Fruit fly (Drosophila melanogaster) whole organism, embryonic: ENCODE measurements around the gene CG12035.

Source experiments
- Bdp1 ChIP-seq: fragments of 200-800 bp; sonication (Bioruptor generic); optimal IDR thresholded peaks from 3 replicates; lab custom pipeline; 2016; ENCODE audit warnings: missing biosample characterization, missing genetic modification characterization
- CG10267 ChIP-seq: fragments of 200-800 bp; sonication (Bioruptor generic); optimal IDR thresholded peaks from 2 replicates; lab custom pipeline; 2018; ENCODE audit warnings: missing biosample characterization, mild to moderate bottlenecking, missing genetic modification characterization, moderate library complexity
- CG12299 ChIP-seq: fragments of 200-800 bp; sonication (Bioruptor generic); optimal IDR thresholded peaks from 2 replicates; lab custom pipeline; 2018; ENCODE audit warnings: missing biosample characterization, mild to moderate bottlenecking, missing genetic modification characterization
- CG15073 ChIP-seq: fragments of 200-800 bp; sonication (Bioruptor generic); optimal IDR thresholded peaks from 2 replicates; lab custom pipeline; 2016; ENCODE audit warnings: missing biosample characterization, missing genetic modification characterization
- CG15696 ChIP-seq: fragments of 200-800 bp; sonication (Bioruptor generic); optimal IDR thresholded peaks from 2 replicates; lab custom pipeline; 2019; ENCODE audit warnings: missing biosample characterization, mild to moderate bottlenecking, missing genetic modification characterization, moderate library complexity
- CG17328 ChIP-seq: fragments of 200-800 bp; sonication (Bioruptor generic); IDR thresholded peaks from 2 replicates; pipeline ENCODE4 v1.3.6; 2022; ENCODE audit warnings: missing biosample characterization, missing genetic modification characterization
- CG2712 ChIP-seq: fragments of 200-800 bp; optimal IDR thresholded peaks from 3 replicates; lab custom pipeline; 2019; ENCODE audit warnings: missing biosample characterization, mild to moderate bottlenecking, missing genetic modification characterization, moderate library complexity
- CG33213 ChIP-seq: fragments of 200-800 bp; sonication (Bioruptor generic); optimal IDR thresholded peaks from 3 replicates; lab custom pipeline; 2016; ENCODE audit warnings: missing biosample characterization, missing genetic modification characterization
- CG33557 ChIP-seq: fragments of 200-800 bp; sonication (Bioruptor generic); optimal IDR thresholded peaks from 2 replicates; lab custom pipeline; 2019; ENCODE audit warnings: missing biosample characterization, mild to moderate bottlenecking, missing genetic modification characterization, moderate library complexity
- CG42726 ChIP-seq: fragments of 200-800 bp; sonication (Bioruptor generic); IDR thresholded peaks from 2 replicates; pipeline ENCODE4 v1.3.6; 2022; ENCODE audit warnings: missing biosample characterization, missing genetic modification characterization; ENCODE audit not compliant: partially characterized antibody
- CG43689 ChIP-seq: fragments of 200-800 bp; sonication (Bioruptor generic); IDR thresholded peaks from 2 replicates; pipeline ENCODE4 v1.3.6; 2022; ENCODE audit warnings: missing biosample characterization, missing genetic modification characterization
- CG6689 ChIP-seq: fragments of 200-800 bp; sonication (Bioruptor generic); IDR thresholded peaks from 2 replicates; pipeline ENCODE4 v1.3.6; 2022; ENCODE audit warnings: missing biosample characterization, missing genetic modification characterization
- CG6765 ChIP-seq: fragments of 200-800 bp; sonication (Bioruptor generic); optimal IDR thresholded peaks from 3 replicates; lab custom pipeline; 2017; ENCODE audit warnings: missing biosample characterization, mild to moderate bottlenecking, missing genetic modification characterization
- CG7839 ChIP-seq: fragments of 200-800 bp; sonication (Bioruptor generic); optimal IDR thresholded peaks from 3 replicates; lab custom pipeline; 2018; ENCODE audit warnings: missing biosample characterization, mild to moderate bottlenecking, missing genetic modification characterization, moderate library complexity
- CG7928 ChIP-seq: fragments of 200-800 bp; sonication (Bioruptor generic); optimal IDR thresholded peaks from 2 replicates; lab custom pipeline; 2017; ENCODE audit warnings: missing biosample characterization, mild to moderate bottlenecking, missing genetic modification characterization
- CG8290 ChIP-seq, 3 experiments: fragments of 200-800 bp; sonication (Bioruptor generic); optimal IDR thresholded peaks; 2 replicates each; lab custom pipeline; 2016 to 2019; ENCODE audit warnings: missing biosample characterization in 3 of 3, missing genetic modification characterization in 3 of 3, mild to moderate bottlenecking in 2 of 3, moderate library complexity in 1 of 3
- CG9797 ChIP-seq: fragments of 200-800 bp; sonication (Bioruptor generic); optimal IDR thresholded peaks from 3 replicates; lab custom pipeline; 2018; ENCODE audit warnings: missing biosample characterization, mild to moderate bottlenecking, missing genetic modification characterization
- Dfd ChIP-seq, 2 experiments: fragments of >200 bp; optimal IDR thresholded peaks; 2 replicates each; lab custom pipeline; 2017; ENCODE audit warnings: missing biosample characterization in 2 of 2, missing genetic modification characterization in 2 of 2
- Dp ChIP-seq: fragments of 200-800 bp; sonication (Bioruptor generic); optimal IDR thresholded peaks from 2 replicates; lab custom pipeline; 2018; ENCODE audit warnings: missing biosample characterization, mild to moderate bottlenecking, missing genetic modification characterization, moderate library complexity
- Ets97D ChIP-seq: fragments of 200-800 bp; sonication (Bioruptor generic); optimal IDR thresholded peaks from 3 replicates; lab custom pipeline; 2016; ENCODE audit warnings: missing biosample characterization, missing genetic modification characterization
- HLHmδ ChIP-seq: fragments of 200-800 bp; sonication (Bioruptor generic); optimal IDR thresholded peaks from 2 replicates; lab custom pipeline; 2018; ENCODE audit warnings: missing biosample characterization, mild to moderate bottlenecking, missing genetic modification characterization, moderate library complexity
- HmgZ ChIP-seq: fragments of 200-800 bp; sonication (Bioruptor generic); optimal IDR thresholded peaks from 2 replicates; lab custom pipeline; 2018; ENCODE audit warnings: missing biosample characterization, mild to moderate bottlenecking, missing genetic modification characterization
- MBD-R2 ChIP-seq: fragments of 200-800 bp; sonication (Bioruptor generic); IDR thresholded peaks from 2 replicates; pipeline ENCODE4 v1.3.6; 2022; ENCODE audit warnings: missing biosample characterization, missing genetic modification characterization
- Mad ChIP-seq: fragments of 200-800 bp; sonication (Bioruptor generic); optimal IDR thresholded peaks from 2 replicates; lab custom pipeline; 2016; ENCODE audit warnings: missing biosample characterization, missing genetic modification characterization
- Med ChIP-seq: fragments of 200-800 bp; sonication (Bioruptor generic); peaks from one replicate; lab custom pipeline; 2016; ENCODE audit warnings: missing biosample characterization, missing genetic modification characterization, mild to moderate bottlenecking, inconsistent platforms, moderate library complexity
- NK7.1 ChIP-seq: fragments of 200-800 bp; sonication (Bioruptor generic); optimal IDR thresholded peaks from 3 replicates; lab custom pipeline; 2016; ENCODE audit warnings: missing biosample characterization, missing genetic modification characterization
- NfI ChIP-seq: fragments of 200-800 bp; sonication (Bioruptor generic); optimal IDR thresholded peaks from 3 replicates; lab custom pipeline; 2018; ENCODE audit warnings: missing biosample characterization, mild to moderate bottlenecking, missing genetic modification characterization, moderate library complexity
- Sox100B ChIP-seq: fragments of 200-800 bp; sonication (Bioruptor generic); optimal IDR thresholded peaks from 3 replicates; lab custom pipeline; 2018; ENCODE audit warnings: missing biosample characterization, mild to moderate bottlenecking, missing genetic modification characterization
- Sry-δ ChIP-seq: fragments of 200-800 bp; sonication (Bioruptor generic); optimal IDR thresholded peaks from 2 replicates; lab custom pipeline; 2016; ENCODE audit warnings: missing biosample characterization, missing genetic modification characterization
- Usf ChIP-seq: fragments of 200-800 bp; sonication (Bioruptor generic); optimal IDR thresholded peaks from 2 replicates; lab custom pipeline; 2017; ENCODE audit warnings: missing genotype, missing biosample characterization, missing genetic modification characterization
- Vsx1 ChIP-seq: fragments of 200-800 bp; sonication (Bioruptor generic); optimal IDR thresholded peaks from 2 replicates; lab custom pipeline; 2017; ENCODE audit warnings: missing biosample characterization, mild to moderate bottlenecking, missing genetic modification characterization, missing genetic modification reagents
- Xbp1 ChIP-seq: fragments of 200-800 bp; sonication (Bioruptor generic); optimal IDR thresholded peaks from 3 replicates; lab custom pipeline; 2016; ENCODE audit warnings: missing biosample characterization, mild to moderate bottlenecking, missing genetic modification characterization
- chm ChIP-seq: fragments of 200-800 bp; sonication (Bioruptor generic); IDR thresholded peaks from 2 replicates; pipeline ENCODE4 v1.3.6; 2022; ENCODE audit warnings: missing biosample characterization, missing genetic modification characterization
- ci ChIP-seq: fragments of 200-800 bp; sonication (Bioruptor generic); IDR thresholded peaks from 3 replicates; pipeline ENCODE4 v1.3.6; 2022; ENCODE audit warnings: missing biosample characterization, missing genetic modification characterization
- crp ChIP-seq, 2 experiments: fragments of 200-800 bp; sonication (Bioruptor generic); optimal IDR thresholded peaks; 2 replicates in 1 of 2; 3 replicates in 1 of 2; lab custom pipeline; 2017; ENCODE audit warnings: missing biosample characterization in 2 of 2, missing genetic modification characterization in 2 of 2, mild to moderate bottlenecking in 1 of 2, moderate library complexity in 1 of 2
- ftz-f1 ChIP-seq: fragments of 200-800 bp; sonication (Bioruptor generic); optimal IDR thresholded peaks from 2 replicates; lab custom pipeline; 2016; ENCODE audit warnings: missing biosample characterization, missing genetic modification characterization
- gfzf ChIP-seq: fragments of 200-800 bp; sonication (Bioruptor generic); optimal IDR thresholded peaks from 2 replicates; lab custom pipeline; 2016; ENCODE audit warnings: missing biosample characterization, mild to moderate bottlenecking, missing genetic modification characterization, moderate library complexity
- gsb ChIP-seq: fragments of 200-800 bp; sonication (Bioruptor generic); IDR thresholded peaks from 2 replicates; pipeline ENCODE4 v1.3.6; 2022; ENCODE audit warnings: missing biosample characterization, missing genetic modification characterization
- hb ChIP-seq: fragments of 200-800 bp; sonication (Bioruptor generic); IDR thresholded peaks from 3 replicates; pipeline ENCODE4 v1.3.6; 2022; ENCODE audit warnings: missing biosample characterization, missing genetic modification characterization; ENCODE audit not compliant: partially characterized antibody
- kni ChIP-seq: fragments of 200-800 bp; sonication (Bioruptor generic); optimal IDR thresholded peaks from 3 replicates; lab custom pipeline; 2017; ENCODE audit warnings: mild to moderate bottlenecking, missing biosample characterization, missing genetic modification reagents, missing genetic modification characterization
- knrl ChIP-seq: fragments of 200-800 bp; sonication (Bioruptor generic); IDR thresholded peaks from 3 replicates; pipeline ENCODE4 v1.3.6; 2022; ENCODE audit warnings: missing biosample characterization, missing genetic modification characterization; ENCODE audit not compliant: partially characterized antibody
- mirr ChIP-seq: fragments of 200-800 bp; sonication (Bioruptor generic); optimal IDR thresholded peaks from 3 replicates; lab custom pipeline; 2018; ENCODE audit warnings: missing biosample characterization, mild to moderate bottlenecking, missing genetic modification characterization
- nau ChIP-seq: fragments of 200-800 bp; sonication (Bioruptor generic); optimal IDR thresholded peaks from 3 replicates; lab custom pipeline; 2017; ENCODE audit warnings: missing biosample characterization, mild to moderate bottlenecking, missing genetic modification characterization, missing genetic modification reagents
- nom ChIP-seq: fragments of 200-800 bp; sonication (Bioruptor generic); optimal IDR thresholded peaks from 2 replicates; lab custom pipeline; 2017; ENCODE audit warnings: missing biosample characterization, missing genetic modification characterization, mild to moderate bottlenecking, moderate library complexity, missing genetic modification reagents
- peb ChIP-seq: fragments of 200-800 bp; sonication (Bioruptor generic); IDR thresholded peaks from 2 replicates; pipeline ENCODE4 v1.3.6; 2022; ENCODE audit warnings: missing biosample characterization, missing genetic modification characterization
- scrt ChIP-seq: fragments of 200-800 bp; sonication (Bioruptor generic); optimal IDR thresholded peaks from 2 replicates; lab custom pipeline; 2018; ENCODE audit warnings: missing biosample characterization, mild to moderate bottlenecking, missing genetic modification characterization, moderate library complexity
- sob ChIP-seq: fragments of 200-800 bp; sonication (Bioruptor generic); IDR thresholded peaks from 2 replicates; pipeline ENCODE4 v1.3.6; 2022; ENCODE audit warnings: missing biosample characterization, missing genetic modification characterization
- usp ChIP-seq: fragments of >200 bp; optimal IDR thresholded peaks from 2 replicates; lab custom pipeline; 2017; ENCODE audit warnings: missing biosample characterization, missing genetic modification characterization
- yki ChIP-seq: fragments of >200 bp; optimal IDR thresholded peaks from 3 replicates; lab custom pipeline; 2018
- z ChIP-seq: fragments of 200-800 bp; sonication (Bioruptor generic); IDR thresholded peaks from 3 replicates; pipeline ENCODE4 v1.3.6; 2022; ENCODE audit warnings: missing biosample characterization, missing genetic modification characterization

CG12035 gene

dm6 chr3L:1730873-1731272 is 6.7 kb downstream of the CG12035 start, which contains the start of gene drpr (continued):
- peak; percentile 1 for TF ChIP-seq ftz-f1 (GFP tag; lab: Kevin White, UChicago)
- TF ChIP-seq CG15073 = no peak
- TF ChIP-seq mirr (GFP tag; lab: Kevin White, UChicago) = peak; percentile 7
- peak; percentile 81 for TF ChIP-seq CG12299
- no peak for TF ChIP-seq yki
- TF ChIP-seq CG33557 (GFP tag; lab: Kevin White, UChicago) = peak; percentile 13
- peak; percentile 51 for TF ChIP-seq HmgZ (tag; lab: Kevin White, UChicago)
- peak; percentile 28 for TF ChIP-seq Bdp1 (GFP tag; lab: Kevin White, UChicago)
- TF ChIP-seq CG43689 (GFP tag; lab: Robert Waterston, UW) = no peak
- TF ChIP-seq nom (GFP tag; lab: Kevin White, UChicago) = peak; percentile 53
- TF ChIP-seq Med = peak; percentile 90
- no peak for TF ChIP-seq CG7928 (GFP tag; lab: Kevin White, UChicago)
- TF ChIP-seq Dp (GFP tag; lab: Kevin White, UChicago) = peak; percentile 71
- TF ChIP-seq CG42726 (GFP tag; lab: Robert Waterston, UW) = peak; percentile 46; the same call in 1 of the 2 replicates
- TF ChIP-seq usp (GFP tag; lab: Kevin White, UChicago) = no peak
- TF ChIP-seq ci = peak; percentile 61; the same call in 2 of the 3 replicates
- TF ChIP-seq CG15696 (tag; lab: Kevin White, UChicago) = peak; percentile 4
- no peak for TF ChIP-seq Dfd (GFP tag; optimal IDR thresholded peaks at IDR 0.05; lab: Kevin White, UChicago)
- TF ChIP-seq CG8290 (GFP tag; optimal IDR thresholded peaks at IDR 0.05; lab: Kevin White, UChicago) = peak; percentile 16
- peak in 1 of 2 experiments; percentile 53 for TF ChIP-seq CG8290 (tag; optimal IDR thresholded peaks at IDR 0.05; lab: Kevin White, UChicago)
- TF ChIP-seq kni (GFP tag; lab: Kevin White, UChicago) = peak; percentile 2
- TF ChIP-seq CG6689 (GFP tag; lab: Robert Waterston, UW) = no peak
- peak; percentile 11 for TF ChIP-seq NK7.1 (GFP tag; lab: Kevin White, UChicago)
- TF ChIP-seq z (GFP tag; lab: Robert Waterston, UW) = peak; percentile 78
- no peak for TF ChIP-seq Xbp1 (GFP tag; lab: Kevin White, UChicago)
- peak; percentile 47 for TF ChIP-seq CG33213
- no peak for TF ChIP-seq hb
- peak; percentile 53; the same call in 1 of the 2 replicates for TF ChIP-seq chm
- TF ChIP-seq Sox100B = peak; percentile 24
- TF ChIP-seq Ets97D (GFP tag; lab: Kevin White, UChicago) = peak; percentile 68
- peak; percentile 19 for TF ChIP-seq HLHmδ (GFP tag; lab: Kevin White, UChicago)
- 0 out of 2 replicates have a peak, but pooled peaks have one; percentile 14 for TF ChIP-seq sob (GFP tag; lab: Robert Waterston, UW)
- peak; percentile 94 for TF ChIP-seq gfzf (GFP tag; lab: Kevin White, UChicago)
- TF ChIP-seq CG17328 = no peak
- TF ChIP-seq peb (GFP tag; lab: Robert Waterston, UW) = no peak
- peak; percentile 48 for TF ChIP-seq CG6765 (GFP tag; lab: Kevin White, UChicago)
- no peak for TF ChIP-seq Usf (GFP tag; lab: Kevin White, UChicago)
- TF ChIP-seq CG2712 (tag; lab: Kevin White, UChicago) = peak; percentile 46
- peak; percentile 39 for TF ChIP-seq NfI (GFP tag; lab: Kevin White, UChicago)
- TF ChIP-seq CG10267 (tag; lab: Kevin White, UChicago) = peak; percentile 58
- TF ChIP-seq nau (GFP tag; lab: Kevin White, UChicago) = peak; percentile 43
- peak; percentile 32 for TF ChIP-seq Sry-δ (GFP tag; lab: Kevin White, UChicago)
- TF ChIP-seq gsb = no peak
- TF ChIP-seq Vsx1 (GFP tag; lab: Kevin White, UChicago) = no peak
- TF ChIP-seq knrl (GFP tag; lab: Robert Waterston, UW) = peak; percentile 45; the same call in 1 of the 3 replicates
- TF ChIP-seq CG7839 (tag; lab: Kevin White, UChicago) = no peak
- TF ChIP-seq CG9797 (GFP tag; lab: Kevin White, UChicago) = peak; percentile 95
- TF ChIP-seq scrt (GFP tag; lab: Kevin White, UChicago) = peak; percentile 31
- TF ChIP-seq crp (GFP tag; optimal IDR thresholded peaks at IDR 0.05; lab: Kevin White, UChicago) = no peak
- TF ChIP-seq Mad = peak; percentile 3
- TF ChIP-seq MBD-R2 = peak; percentile 86
